Worm (Caenorhabditis elegans) whole organism, early embryonic: ENCODE data around the gene odd-2.

Source experiments
- B0310.2 ChIP-seq: sonication (generic microtip); optimal IDR thresholded peaks from 2 replicates; lab custom pipeline; 2016; ENCODE audit warnings: mild to moderate bottlenecking, missing genetic modification characterization, missing compliant biosample characterization
- F13C5.2 ChIP-seq: sonication (generic microtip); optimal IDR thresholded peaks from 2 replicates; lab custom pipeline; 2017; ENCODE audit warnings: mild to moderate bottlenecking, missing genetic modification characterization, inconsistent platforms, missing compliant biosample characterization
- aly-1 ChIP-seq: sonication (generic microtip); optimal IDR thresholded peaks from 2 replicates; lab custom pipeline; 2016; ENCODE audit warnings: missing genetic modification characterization, missing compliant biosample characterization
- ama-1 ChIP-seq: fragments of 150-350 bp; optimal IDR thresholded peaks from 2 replicates; lab custom pipeline; 2014
- hmg-4 ChIP-seq: fragments of 200-800 bp; sonication (Bioruptor generic); optimal IDR thresholded peaks from 2 replicates; lab custom pipeline; 2018; ENCODE audit warnings: mild to moderate bottlenecking, missing genetic modification characterization, missing compliant biosample characterization
- hnd-1 ChIP-seq: sonication (generic microtip); optimal IDR thresholded peaks from 2 replicates; lab custom pipeline; 2016; ENCODE audit warnings: missing genetic modification characterization, missing compliant biosample characterization
- scrt-1 ChIP-seq: fragments of 200-800 bp; sonication (Bioruptor generic); IDR thresholded peaks from 2 replicates; pipeline ENCODE4 v1.3.6; 2022; ENCODE audit warnings: missing genetic modification characterization, missing compliant biosample characterization
- sea-1 ChIP-seq: fragments of 200-800 bp; sonication (Bioruptor generic); conservative IDR thresholded peaks from 2 replicates; pipeline ENCODE4 v1.3.6; 2022; ENCODE audit warnings: missing genetic modification characterization, missing compliant biosample characterization
- tbx-11 ChIP-seq: fragments of 200-800 bp; sonication (Bioruptor generic); IDR thresholded peaks from 2 replicates; pipeline ENCODE4 v1.3.6; 2022; ENCODE audit warnings: missing genetic modification characterization, missing compliant biosample characterization
- tra-4 ChIP-seq: sonication (generic microtip); optimal IDR thresholded peaks from 2 replicates; lab custom pipeline; 2017; ENCODE audit warnings: missing genetic modification characterization, missing compliant biosample characterization

DNA sequence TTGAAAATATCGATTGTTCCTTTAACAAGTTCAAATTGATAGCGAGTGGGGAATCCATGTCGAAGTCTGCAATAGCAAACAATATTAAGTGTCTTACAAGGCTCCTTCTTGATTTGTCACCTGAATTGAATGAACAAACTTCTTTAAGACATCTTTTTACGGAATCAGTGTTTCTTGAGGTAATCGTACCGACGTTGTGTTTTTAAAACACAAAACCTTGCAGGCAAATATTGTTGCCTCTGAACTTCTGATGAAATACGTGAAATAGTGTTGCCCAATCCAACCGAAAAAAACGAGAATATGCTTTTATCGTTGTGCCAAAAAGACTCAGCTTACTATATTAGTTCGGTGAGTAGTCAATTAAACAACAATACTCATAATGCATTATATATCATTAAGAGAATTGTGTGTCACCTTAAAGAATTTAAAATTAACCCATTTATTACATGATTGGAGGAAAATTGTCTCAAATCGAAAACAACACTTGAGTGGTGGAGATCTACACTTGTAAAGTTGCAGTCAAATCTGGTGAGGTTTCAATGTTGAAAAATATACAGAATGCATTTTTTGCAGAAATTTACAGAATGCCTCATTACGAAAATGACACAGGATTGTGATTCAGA lies 17.7 kb upstream of the odd-2 start, which contains the start of the genes T25B2.4 and T13C5.3:
- TF ChIP-seq hmg-4 (GFP tag; lab: Kevin White, UChicago) = no peak
- no peak for TF ChIP-seq tra-4
- no peak for TF ChIP-seq sea-1
- TF ChIP-seq ama-1 (lab: Kevin White, UChicago) = no peak
- no peak for TF ChIP-seq B0310.2 (tag; lab: Kevin White, UChicago)
- no peak for TF ChIP-seq F13C5.2 (tag; lab: Kevin White, UChicago)
- TF ChIP-seq scrt-1 = no peak
- no peak for TF ChIP-seq aly-1 (tag; lab: Kevin White, UChicago)
- TF ChIP-seq tbx-11 (GFP tag; lab: Robert Waterston, UW) = no peak
- no peak for TF ChIP-seq hnd-1
